Fruit fly (Drosophila melanogaster): ENCODE data around the gene CG13308.

The CG13308 gene

dm6 chr3L:8827133-8827867 lies 19.0 kb downstream of the CG13308 start, which contains the start of gene dally (continued):
- TF ChIP-seq vri (GFP tag; optimal IDR thresholded peaks at IDR 0.05) (peak; percentile 58), CG8632 (GFP tag; optimal IDR thresholded peaks at IDR 0.05) (peak; percentile 9), CG8119 (GFP tag; IDR thresholded peaks at IDR 0.05) (peak; percentile 57; the same call in 1 of the 3 replicates), OdsH (GFP tag; optimal IDR thresholded peaks at IDR 0.05) (peak; percentile 37), Smox (GFP tag; optimal IDR thresholded peaks at IDR 0.05) (peak; percentile 20), CG6808 (GFP tag; optimal IDR thresholded peaks at IDR 0.05) (no peak), Sox14 (GFP tag; optimal IDR thresholded peaks at IDR 0.05) (peak; percentile 27), CG3919 (GFP tag; optimal IDR thresholded peaks at IDR 0.05) (peak; percentile 8), CG6163 (GFP tag; IDR thresholded peaks at IDR 0.05) (peak; percentile 75), CG16779 (tag; optimal IDR thresholded peaks at IDR 0.05) (peak; percentile 54), fkh (GFP tag; optimal IDR thresholded peaks at IDR 0.05) (peak; percentile 40), Met (GFP tag; optimal IDR thresholded peaks at IDR 0.05) (peak; percentile 46), net (GFP tag; optimal IDR thresholded peaks at IDR 0.05) (peak; percentile 64), cyc (GFP tag; optimal IDR thresholded peaks at IDR 0.05) (no peak), CG1621 (tag; optimal IDR thresholded peaks at IDR 0.05) (peak; percentile 16), fd59A (GFP tag; optimal IDR thresholded peaks at IDR 0.05) (no peak), eg (GFP tag; IDR thresholded peaks at IDR 0.05) (peak; percentile 60; the same call in 2 of the 3 replicates)

- TF ChIP-seq OdsH (GFP tag; optimal IDR thresholded peaks at IDR 0.05) (no peak), ss (GFP tag; optimal IDR thresholded peaks at IDR 0.05) (peak in 1 of 2 experiments; percentile 21)
Measured at dm6 chr3L:8827868-8828159, 19.5 kb downstream of the CG13308 start.

dm6 chr3L:8829572-8829971 lies 21.2 kb downstream of the CG13308 start:
- TF ChIP-seq cyc (GFP tag; optimal IDR thresholded peaks at IDR 0.05), result no peak
- no peak for TF ChIP-seq Hr39 (GFP tag; optimal IDR thresholded peaks at IDR 0.05)
- TF ChIP-seq CG3919 (GFP tag; optimal IDR thresholded peaks at IDR 0.05), result no peak
- peak; percentile 21 for TF ChIP-seq Eip78C (GFP tag)

- TF ChIP-seq Eip78C (GFP tag) (peak; percentile 69), fkh (GFP tag; optimal IDR thresholded peaks at IDR 0.05) (peak; percentile 57), dsx (GFP tag; optimal IDR thresholded peaks at IDR 0.05; ENCODE audit: poor library complexity, severe bottlenecking) (no peak)
Measured at dm6 chr3L:8830017-8830702, 21.8 kb downstream of the CG13308 start.

dm6 chr3L:8830954-8831353 lies 22.6 kb downstream of the CG13308 start:
- TF ChIP-seq dsx (GFP tag; optimal IDR thresholded peaks at IDR 0.05; ENCODE audit: poor library complexity, severe bottlenecking) (no peak), CG9139 (GFP tag; optimal IDR thresholded peaks at IDR 0.05) (no peak), CG31627 (GFP tag; optimal IDR thresholded peaks at IDR 0.05) (no peak)

dm6 chr3L:8832737-8833466 lies 24.6 kb downstream of the CG13308 start:
- TF ChIP-seq CG6276 (GFP tag; optimal IDR thresholded peaks at IDR 0.05) (no peak), CG6854 (GFP tag; optimal IDR thresholded peaks at IDR 0.05) (no peak), Eip78C (GFP tag) (peak; percentile 25)

- TF ChIP-seq vri (GFP tag; optimal IDR thresholded peaks at IDR 0.05), result peak; percentile 20
- no peak for TF ChIP-seq fkh (GFP tag; optimal IDR thresholded peaks at IDR 0.05)
Measured at dm6 chr3L:8833467-8833802, 25.1 kb downstream of the CG13308 start.
